Fruit fly (Drosophila melanogaster) whole organism, embryonic: Measurements from ENCODE around the gene CG11000.
A peak's percentile ranks its signal among the peaks of the same experiment; 100 is the strongest.

ENCODE experiments used
- Antp ChIP-seq: fragments of 200-800 bp; sonication (Bioruptor generic); optimal IDR thresholded peaks from 3 replicates; lab custom pipeline; 2016; ENCODE audit warnings: missing biosample characterization, missing genetic modification characterization
- B-H1 ChIP-seq: fragments of 200-800 bp; sonication (Bioruptor generic); IDR thresholded peaks from 3 replicates; pipeline ENCODE4 v1.3.6; 2022; ENCODE audit warnings: missing biosample characterization, missing genetic modification characterization
- Blimp-1 ChIP-seq: fragments of 200-800 bp; sonication (Bioruptor generic); optimal IDR thresholded peaks from 3 replicates; lab custom pipeline; 2018; ENCODE audit warnings: missing biosample characterization, missing genetic modification characterization, mild to moderate bottlenecking, moderate library complexity, missing genetic modification reagents
- CG10274 ChIP-seq: fragments of 200-800 bp; sonication (Bioruptor generic); optimal IDR thresholded peaks from 3 replicates; lab custom pipeline; 2017; ENCODE audit warnings: missing biosample characterization, mild to moderate bottlenecking, missing genetic modification characterization
- CG10543 ChIP-seq: fragments of 200-800 bp; sonication (Bioruptor generic); optimal IDR thresholded peaks from 3 replicates; lab custom pipeline; 2017; ENCODE audit warnings: missing biosample characterization, mild to moderate bottlenecking, missing genetic modification characterization, moderate library complexity
- CG11247 ChIP-seq: fragments of 200-800 bp; sonication (Bioruptor generic); IDR thresholded peaks from 2 replicates; pipeline ENCODE4 v1.3.6; 2022; ENCODE audit warnings: missing biosample characterization, missing genetic modification characterization
- CG11456 ChIP-seq: fragments of 200-800 bp; sonication (Bioruptor generic); IDR thresholded peaks from 3 replicates; pipeline ENCODE4 v1.3.6; 2022; ENCODE audit warnings: missing biosample characterization, missing genetic modification characterization
- CG11560 ChIP-seq: fragments of 200-800 bp; sonication (Bioruptor generic); IDR thresholded peaks from 3 replicates; pipeline ENCODE4 v1.3.6; 2022; ENCODE audit warnings: missing biosample characterization, missing genetic modification characterization
- CG12299 ChIP-seq: fragments of 200-800 bp; sonication (Bioruptor generic); optimal IDR thresholded peaks from 2 replicates; lab custom pipeline; 2018; ENCODE audit warnings: missing biosample characterization, mild to moderate bottlenecking, missing genetic modification characterization
- CG12391 ChIP-seq: fragments of 200-800 bp; sonication (Bioruptor generic); optimal IDR thresholded peaks from 3 replicates; lab custom pipeline; 2018; ENCODE audit warnings: missing biosample characterization, mild to moderate bottlenecking, missing genetic modification characterization, moderate library complexity
- CG13624 ChIP-seq: fragments of 200-800 bp; sonication (Bioruptor generic); optimal IDR thresholded peaks from 2 replicates; lab custom pipeline; 2016; ENCODE audit warnings: missing biosample characterization, missing genetic modification characterization
- CG16779 ChIP-seq: fragments of 200-800 bp; sonication (Bioruptor generic); IDR thresholded peaks from 2 replicates; pipeline ENCODE4 v1.3.6; 2022; ENCODE audit warnings: missing biosample characterization, missing genetic modification characterization
- CG17359 ChIP-seq: fragments of 200-800 bp; sonication (Bioruptor generic); optimal IDR thresholded peaks from 3 replicates; lab custom pipeline; 2018; ENCODE audit warnings: missing biosample characterization, mild to moderate bottlenecking, missing genetic modification characterization, moderate library complexity
- CG17385 ChIP-seq: fragments of 200-800 bp; sonication (Bioruptor generic); optimal IDR thresholded peaks from 3 replicates; lab custom pipeline; 2018; ENCODE audit warnings: missing biosample characterization, mild to moderate bottlenecking, missing genetic modification characterization
- CG1792 ChIP-seq: fragments of 200-800 bp; sonication (Bioruptor generic); optimal IDR thresholded peaks from 2 replicates; lab custom pipeline; 2016; ENCODE audit warnings: missing biosample characterization, missing genetic modification characterization
- CG2875 ChIP-seq: fragments of 200-800 bp; sonication (Bioruptor generic); optimal IDR thresholded peaks from 2 replicates; lab custom pipeline; 2017; ENCODE audit warnings: missing biosample characterization, mild to moderate bottlenecking, missing genetic modification characterization, missing genetic modification reagents
- CG3726 ChIP-seq: fragments of 200-800 bp; sonication (Bioruptor generic); IDR thresholded peaks from 3 replicates; pipeline ENCODE4, ENCODE4 v1.3.6; 2022; ENCODE audit warnings: missing biosample characterization, missing genetic modification characterization
- CG42726 ChIP-seq: fragments of 200-800 bp; sonication (Bioruptor generic); IDR thresholded peaks from 2 replicates; pipeline ENCODE4 v1.3.6; 2022; ENCODE audit warnings: missing biosample characterization, missing genetic modification characterization; ENCODE audit not compliant: partially characterized antibody
- CG4328 ChIP-seq: fragments of 200-800 bp; sonication (Bioruptor generic); optimal IDR thresholded peaks from 3 replicates; lab custom pipeline; 2017; ENCODE audit warnings: missing biosample characterization, missing genetic modification reagents, missing genetic modification characterization
- CG4730 ChIP-seq: fragments of 200-800 bp; sonication (Bioruptor generic); IDR thresholded peaks from 2 replicates; pipeline ENCODE4 v1.3.6; 2022; ENCODE audit warnings: missing biosample characterization, missing genetic modification characterization
- CG5245 ChIP-seq: fragments of 200-800 bp; sonication (Bioruptor generic); optimal IDR thresholded peaks from 3 replicates; lab custom pipeline; 2016; ENCODE audit warnings: missing biosample characterization, missing genetic modification characterization
- CG6654 ChIP-seq: fragments of 200-800 bp; sonication (Bioruptor generic); optimal IDR thresholded peaks from 2 replicates; lab custom pipeline; 2017; ENCODE audit warnings: missing biosample characterization, mild to moderate bottlenecking, missing genetic modification characterization
- CG7556 ChIP-seq: fragments of 200-800 bp; sonication (Bioruptor generic); optimal IDR thresholded peaks from 2 replicates; lab custom pipeline; 2017; ENCODE audit warnings: missing biosample characterization, mild to moderate bottlenecking, missing genetic modification characterization
- CG8281 ChIP-seq: fragments of 200-800 bp; sonication (Bioruptor generic); optimal IDR thresholded peaks from 2 replicates; lab custom pipeline; 2018; ENCODE audit warnings: missing biosample characterization, mild to moderate bottlenecking, missing genetic modification characterization, moderate library complexity
- CG9215 ChIP-seq: fragments of 200-800 bp; sonication (Bioruptor generic); IDR thresholded peaks from 2 replicates; pipeline ENCODE4 v1.3.6; 2022; ENCODE audit warnings: missing biosample characterization, missing genetic modification characterization
- CG9727 ChIP-seq: fragments of 200-800 bp; sonication (Bioruptor generic); optimal IDR thresholded peaks from 3 replicates; lab custom pipeline; 2017; ENCODE audit warnings: missing biosample characterization, mild to moderate bottlenecking, missing genetic modification characterization
- D19A ChIP-seq: fragments of 200-800 bp; optimal IDR thresholded peaks from 3 replicates; lab custom pipeline; 2019; ENCODE audit warnings: missing biosample characterization, mild to moderate bottlenecking, missing genetic modification characterization, moderate library complexity
- Dref ChIP-seq: fragments of 200-800 bp; sonication (Bioruptor generic); IDR thresholded peaks from 2 replicates; pipeline ENCODE4 v1.3.6; 2022; ENCODE audit warnings: missing biosample characterization, missing genetic modification characterization
- Ets65A ChIP-seq: fragments of 200-800 bp; sonication (Bioruptor generic); peaks from one replicate; lab custom pipeline; 2016; ENCODE audit warnings: missing biosample characterization, missing genetic modification characterization
- Gug ChIP-seq: fragments of 200-800 bp; sonication (Bioruptor generic); IDR thresholded peaks from 4 replicates; pipeline ENCODE4 v1.3.6; 2022; ENCODE audit warnings: missing biosample characterization, missing genetic modification characterization
- HLH3B ChIP-seq: fragments of 200-800 bp; sonication (Bioruptor generic); IDR thresholded peaks from 2 replicates; pipeline ENCODE4 v1.3.6; 2022; ENCODE audit warnings: missing biosample characterization, missing genetic modification characterization
- Hand ChIP-seq: fragments of 200-800 bp; sonication (Bioruptor generic); optimal IDR thresholded peaks from 2 replicates; lab custom pipeline; 2017; ENCODE audit warnings: mild to moderate bottlenecking, missing biosample characterization, missing genetic modification reagents, missing genetic modification characterization
- Hr39 ChIP-seq: fragments of >200 bp; optimal IDR thresholded peaks from 2 replicates; lab custom pipeline; 2017
- Ptx1 ChIP-seq: fragments of 200-800 bp; sonication (Bioruptor generic); IDR thresholded peaks from 2 replicates; pipeline ENCODE4 v1.3.6; 2022; ENCODE audit warnings: missing biosample characterization, missing genetic modification characterization
- Rfx ChIP-seq: fragments of 200-800 bp; sonication (Bioruptor generic); IDR thresholded peaks from 2 replicates; pipeline ENCODE4 v1.3.6; 2022; ENCODE audit warnings: missing biosample characterization, missing genetic modification characterization
- Sox100B ChIP-seq: fragments of 200-800 bp; sonication (Bioruptor generic); optimal IDR thresholded peaks from 3 replicates; lab custom pipeline; 2018; ENCODE audit warnings: missing biosample characterization, mild to moderate bottlenecking, missing genetic modification characterization
- Usf ChIP-seq: fragments of 200-800 bp; sonication (Bioruptor generic); optimal IDR thresholded peaks from 2 replicates; lab custom pipeline; 2017; ENCODE audit warnings: missing genotype, missing biosample characterization, missing genetic modification characterization
- Vsx1 ChIP-seq: fragments of 200-800 bp; sonication (Bioruptor generic); optimal IDR thresholded peaks from 2 replicates; lab custom pipeline; 2017; ENCODE audit warnings: missing biosample characterization, mild to moderate bottlenecking, missing genetic modification characterization, missing genetic modification reagents
- az2 ChIP-seq: fragments of 200-800 bp; sonication (Bioruptor generic); optimal IDR thresholded peaks from 3 replicates; lab custom pipeline; 2016; ENCODE audit warnings: missing biosample characterization, missing genetic modification characterization
- bbx ChIP-seq: fragments of 200-800 bp; sonication (Bioruptor generic); IDR thresholded peaks from 2 replicates; pipeline ENCODE4 v1.3.6; 2022; ENCODE audit warnings: missing biosample characterization, missing genetic modification characterization; ENCODE audit not compliant: partially characterized antibody
- bcd ChIP-seq: fragments of 200-800 bp; sonication (Bioruptor generic); optimal IDR thresholded peaks from 2 replicates; lab custom pipeline; 2017; ENCODE audit warnings: missing biosample characterization, mild to moderate bottlenecking, missing genetic modification characterization
- ci ChIP-seq: fragments of 200-800 bp; sonication (Bioruptor generic); IDR thresholded peaks from 3 replicates; pipeline ENCODE4 v1.3.6; 2022; ENCODE audit warnings: missing biosample characterization, missing genetic modification characterization
- gce ChIP-seq: fragments of 200-800 bp; sonication (Bioruptor generic); IDR thresholded peaks from 3 replicates; pipeline ENCODE4 v1.3.6; 2022; ENCODE audit warnings: missing biosample characterization, missing genetic modification characterization
- lola ChIP-seq, 3 experiments: fragments of >200 bp in 2 of 3; fragments of 200-800 bp in 1 of 3; sonication (Bioruptor generic) in 1 of 3; optimal IDR thresholded peaks; 2 replicates each; lab custom pipeline; 2017 to 2019; ENCODE audit warnings: missing biosample characterization in 3 of 3, missing genetic modification characterization in 3 of 3, mild to moderate bottlenecking in 1 of 3, moderate library complexity in 1 of 3
- pho ChIP-seq: fragments of 200-800 bp; sonication (Bioruptor generic); optimal IDR thresholded peaks from 2 replicates; lab custom pipeline; 2016; ENCODE audit warnings: missing biosample characterization, missing genetic modification characterization
- repo ChIP-seq: fragments of 200-800 bp; sonication (Bioruptor generic); optimal IDR thresholded peaks from 2 replicates; lab custom pipeline; 2016; ENCODE audit warnings: missing biosample characterization, missing genetic modification characterization
- sd ChIP-seq: fragments of 200-800 bp; sonication (Bioruptor generic); optimal IDR thresholded peaks from 3 replicates; lab custom pipeline; 2018; ENCODE audit warnings: missing biosample characterization, mild to moderate bottlenecking, missing genetic modification characterization, moderate library complexity
- sisA ChIP-seq: fragments of 200-800 bp; sonication (Bioruptor generic); IDR thresholded peaks from 2 replicates; pipeline ENCODE4 v1.3.6; 2022; ENCODE audit warnings: missing biosample characterization, missing genetic modification characterization
- sna ChIP-seq: fragments of 200-800 bp; sonication (Bioruptor generic); IDR thresholded peaks from 2 replicates; pipeline ENCODE4 v1.3.6; 2022; ENCODE audit warnings: missing biosample characterization, missing genetic modification characterization; ENCODE audit not compliant: partially characterized antibody
- trh ChIP-seq: fragments of 200-800 bp; sonication (Bioruptor generic); optimal IDR thresholded peaks from 2 replicates; lab custom pipeline; 2016; ENCODE audit warnings: missing biosample characterization, missing genetic modification characterization
- zen2 ChIP-seq: fragments of 200-800 bp; sonication (Bioruptor generic); IDR thresholded peaks from 3 replicates; pipeline ENCODE4 v1.3.6; 2022; ENCODE audit warnings: missing biosample characterization, missing genetic modification characterization; ENCODE audit not compliant: partially characterized antibody

CG11000 gene

DNA sequence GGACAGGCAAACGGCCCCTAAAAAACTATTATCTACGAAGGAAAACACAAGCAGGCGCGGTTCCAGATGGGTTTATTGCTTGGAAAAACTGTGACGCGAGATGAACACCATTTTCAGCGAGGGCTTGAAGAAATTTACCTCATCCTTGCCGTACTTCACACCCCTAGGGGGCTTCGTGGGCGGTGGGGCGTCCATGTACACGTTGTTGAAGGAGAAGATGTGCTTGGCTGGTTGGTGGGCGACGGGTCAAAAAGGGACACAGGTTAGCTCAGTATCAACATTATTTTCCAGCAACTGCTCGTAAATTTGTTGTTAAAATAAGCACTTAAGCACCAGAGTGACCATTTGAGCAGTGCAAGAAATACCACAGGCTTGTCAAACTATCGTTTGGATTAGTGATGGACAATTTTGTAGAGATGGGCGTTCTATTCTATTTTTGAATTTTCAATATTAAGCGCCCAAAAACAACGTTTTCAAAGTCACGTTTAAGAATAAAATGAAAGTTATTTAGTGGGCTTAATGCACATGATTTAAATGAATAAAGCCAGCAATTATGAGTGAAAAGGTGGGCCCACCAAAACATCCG, 43.4 kb upstream of the CG11000 start, which contains the start of gene Sec8 (continued):
- TF ChIP-seq Hand (no peak), Blimp-1 (GFP tag; lab: Kevin White, UChicago) (no peak), CG12391 (tag; lab: Kevin White, UChicago) (no peak), sna (GFP tag; lab: Robert Waterston, UW) (peak; percentile 80), ci (peak; percentile 53; the same call in 2 of the 3 replicates), zen2 (peak; percentile 52; the same call in 1 of the 3 replicates), CG10274 (GFP tag; lab: Kevin White, UChicago) (no peak), CG3726 (no peak), CG9727 (GFP tag; lab: Kevin White, UChicago) (no peak), CG13624 (GFP tag; lab: Kevin White, UChicago) (peak; percentile 64), D19A (tag; lab: Kevin White, UChicago) (no peak), CG9215 (no peak), bcd (GFP tag; lab: Kevin White, UChicago) (no peak), B-H1 (GFP tag; lab: Robert Waterston, UW) (no peak), CG6654 (GFP tag; lab: Kevin White, UChicago) (no peak), Hr39 (lab: Kevin White, UChicago) (no peak), CG11247 (0 out of 2 replicates have a peak, but pooled peaks have one; percentile 17), bbx (GFP tag; lab: Robert Waterston, UW) (peak; percentile 88), CG17385 (no peak), Ets65A (GFP tag; lab: Kevin White, UChicago) (peak; percentile 94), CG8281 (no peak), CG5245 (no peak), Dref (peak; percentile 51), CG11560 (tag; lab: Robert Waterston, UW) (no peak), trh (no peak), CG7556 (GFP tag; lab: Kevin White, UChicago) (no peak), gce (GFP tag; lab: Robert Waterston, UW) (no peak), Usf (GFP tag; lab: Kevin White, UChicago) (no peak), CG12299 (no peak), az2 (peak; percentile 12), Gug (GFP tag; lab: Robert Waterston, UW) (peak; percentile 40; the same call in 2 of the 4 replicates), CG16779 (no peak), lola (GFP tag; optimal IDR thresholded peaks at IDR 0.05; lab: Kevin White, UChicago) (peak in 1 of 3 experiments; percentile 12), Rfx (GFP tag; lab: Robert Waterston, UW) (peak; percentile 66; the same call in 1 of the 2 replicates), Ptx1 (GFP tag; lab: Robert Waterston, UW) (no peak), CG2875 (GFP tag; lab: Kevin White, UChicago) (no peak), HLH3B (no peak), Vsx1 (GFP tag; lab: Kevin White, UChicago) (no peak), CG17359 (no peak), CG4730 (GFP tag; lab: Robert Waterston, UW) (no peak), pho (peak; percentile 52), CG10543 (GFP tag; lab: Kevin White, UChicago) (no peak), CG11456 (GFP tag; lab: Robert Waterston, UW) (peak; percentile 56; the same call in 1 of the 3 replicates), CG42726 (GFP tag; lab: Robert Waterston, UW) (peak; percentile 79), sisA (GFP tag; lab: Robert Waterston, UW) (no peak), repo (GFP tag; lab: Kevin White, UChicago) (peak; percentile 41), CG1792 (GFP tag; lab: Kevin White, UChicago) (peak; percentile 14), Sox100B (GFP tag; lab: Kevin White, UChicago) (no peak), CG4328 (GFP tag; lab: Kevin White, UChicago) (no peak), Antp (GFP tag; lab: Kevin White, UChicago) (peak; percentile 49), sd (no peak)
